Fruit fly (Drosophila melanogaster): ENCODE results near the gene Smr.

The Smr gene

DNA sequence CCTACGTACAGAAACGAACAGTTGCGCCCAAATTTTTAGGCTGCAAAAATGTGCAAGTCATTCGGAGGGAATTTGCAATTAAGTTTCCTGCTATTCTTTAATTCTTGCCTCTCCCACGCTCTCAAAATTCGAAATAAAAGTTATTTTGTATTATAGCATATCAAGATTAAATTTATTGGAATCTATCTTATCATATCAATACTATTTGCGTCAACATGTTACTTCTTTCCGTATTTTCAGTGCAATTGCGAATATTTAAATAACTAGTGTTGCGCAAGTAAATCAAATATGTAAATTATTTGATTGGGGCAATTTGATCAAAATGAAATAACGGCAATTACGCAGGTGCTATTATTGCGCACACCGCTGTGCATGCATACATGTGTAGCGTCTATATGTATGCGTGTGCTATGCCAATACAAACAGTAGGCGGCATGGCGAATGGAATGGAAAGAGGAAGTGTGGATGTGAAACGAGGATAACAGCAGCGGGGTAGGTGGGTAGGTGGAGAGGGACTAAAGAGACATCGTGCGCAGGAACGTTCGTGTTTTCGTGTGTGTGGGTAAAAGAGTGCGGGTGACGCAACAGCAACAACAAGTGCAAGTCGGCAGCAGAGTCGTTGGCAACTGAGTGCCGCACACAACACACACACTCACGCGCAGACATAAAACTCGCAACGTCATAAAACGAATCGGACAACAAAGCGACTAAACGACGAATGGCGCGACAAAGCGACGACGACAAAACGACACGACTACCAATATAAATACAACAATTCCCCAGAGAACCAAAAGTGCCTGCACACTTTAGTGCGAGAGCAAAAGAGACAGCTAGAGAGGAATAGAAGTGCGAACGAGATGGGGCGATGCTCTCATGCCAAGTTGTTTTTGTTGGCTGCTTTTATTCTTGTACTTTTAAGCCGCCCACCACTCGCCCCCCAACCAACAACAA lies 6.7 kb downstream of the Smr start (continued):
- TF ChIP-seq Adf1 (GFP tag; IDR thresholded peaks at IDR 0.05) (peak; percentile 85), MTF-1 (GFP tag; optimal IDR thresholded peaks at IDR 0.05; ENCODE audit: borderline replicate concordance) (peak; percentile 47), fu2 (GFP tag; optimal IDR thresholded peaks at IDR 0.05) (peak; percentile 89), kni (GFP tag; optimal IDR thresholded peaks at IDR 0.05) (peak; percentile 81), Xrp1 (GFP tag; IDR thresholded peaks at IDR 0.05) (peak; percentile 77), jing (GFP tag; optimal IDR thresholded peaks at IDR 0.05) (peak; percentile 90), BEAF-32 (GFP tag; optimal IDR thresholded peaks at IDR 0.05) (peak; percentile 28), D (optimal IDR thresholded peaks at IDR 0.05) (peak; percentile 2), D (GFP tag; optimal IDR thresholded peaks at IDR 0.05) (peak; percentile 95), CG3995 (GFP tag; optimal IDR thresholded peaks at IDR 0.05) (peak; percentile 78), ind (GFP tag; optimal IDR thresholded peaks at IDR 0.05) (peak; percentile 93), CG32772 (GFP tag; IDR thresholded peaks at IDR 0.05) (peak; percentile 76), CG16815 (GFP tag; optimal IDR thresholded peaks at IDR 0.05) (peak; percentile 98), row (GFP tag; IDR thresholded peaks at IDR 0.05) (peak; percentile 88), oc (tag; optimal IDR thresholded peaks at IDR 0.05) (peak; percentile 39), gcm2 (GFP tag; optimal IDR thresholded peaks at IDR 0.05) (peak; percentile 79), bbx (GFP tag; IDR thresholded peaks at IDR 0.05; ENCODE audit: partially characterized antibody) (no peak), CG17612 (GFP tag; IDR thresholded peaks at IDR 0.05) (peak; percentile 51; the same call in 1 of the 2 replicates), CG17359 (tag; optimal IDR thresholded peaks at IDR 0.05) (peak; percentile 89), CG42726 (GFP tag; IDR thresholded peaks at IDR 0.05; ENCODE audit: partially characterized antibody) (no peak), jumu (GFP tag; optimal IDR thresholded peaks at IDR 0.05) (peak; percentile 87), fd3F (GFP tag; optimal IDR thresholded peaks at IDR 0.05) (peak; percentile 92), zen (tag; optimal IDR thresholded peaks at IDR 0.05) (peak; percentile 88), Dip2 (GFP tag; IDR thresholded peaks at IDR 0.05) (no peak; the same call in 1 of the 2 replicates)

DNA sequence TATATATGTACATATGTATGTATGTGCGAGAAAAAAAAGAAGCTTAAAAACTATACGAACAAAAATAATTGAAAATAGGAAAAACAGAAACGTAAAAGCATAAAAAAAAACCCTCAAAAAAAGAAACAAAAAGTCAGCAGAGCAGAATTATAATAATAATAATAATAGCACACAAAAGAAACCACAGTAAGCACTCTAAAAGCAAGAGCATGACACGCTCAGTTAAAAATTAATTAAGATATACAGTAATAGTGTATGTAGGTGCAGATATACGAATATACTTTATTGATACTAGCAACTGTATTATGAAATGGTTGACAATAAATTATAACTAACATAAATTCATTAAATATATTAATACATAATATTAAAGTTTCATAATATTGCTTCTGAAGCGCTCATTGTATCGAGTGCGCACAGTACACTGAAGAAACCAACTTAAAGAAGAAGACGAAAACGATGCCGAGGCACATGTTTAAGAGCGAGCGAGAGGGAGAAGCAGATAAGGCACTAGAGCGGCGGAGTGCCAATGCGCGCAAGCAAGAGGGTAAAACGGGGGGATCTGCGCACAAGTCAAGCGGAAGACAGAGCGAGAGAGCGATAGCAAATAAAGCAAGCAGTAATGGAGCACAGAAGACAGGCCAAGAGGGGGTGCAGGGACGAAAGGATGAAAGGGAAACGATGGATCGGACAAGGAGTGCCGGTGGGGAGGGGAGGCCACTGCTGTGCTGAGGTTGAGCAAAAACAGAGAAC lies 7.5 kb downstream of the Smr start:
- TF ChIP-seq CG5245 (GFP tag; optimal IDR thresholded peaks at IDR 0.05), result peak; percentile 32
- TF ChIP-seq rib (GFP tag; IDR thresholded peaks at IDR 0.05), result peak; percentile 84; the same call in 1 of the 2 replicates
- peak; percentile 14 for TF ChIP-seq YL-1 (GFP tag; optimal IDR thresholded peaks at IDR 0.05)
- peak; percentile 89 for TF ChIP-seq CG10209 (GFP tag; optimal IDR thresholded peaks at IDR 0.05)
- peak; percentile 58 for TF ChIP-seq CG10274 (GFP tag; optimal IDR thresholded peaks at IDR 0.05)
- TF ChIP-seq kay (GFP tag; optimal IDR thresholded peaks at IDR 0.05), result peak; percentile 53
- TF ChIP-seq Lpt (GFP tag; optimal IDR thresholded peaks at IDR 0.05), result peak; percentile 79
- peak; percentile 87 for TF ChIP-seq CG4730 (GFP tag; IDR thresholded peaks at IDR 0.05)
- TF ChIP-seq Atf3 (GFP tag; optimal IDR thresholded peaks at IDR 0.05), result no peak
- TF ChIP-seq Hsf (GFP tag; optimal IDR thresholded peaks at IDR 0.05), result no peak
- peak; percentile 88 for TF ChIP-seq salm (tag; optimal IDR thresholded peaks at IDR 0.05)
- peak; percentile 91 for TF ChIP-seq nmo (GFP tag; optimal IDR thresholded peaks at IDR 0.05)
- no peak for TF ChIP-seq Antp (GFP tag; optimal IDR thresholded peaks at IDR 0.05)
- TF ChIP-seq CG4328 (GFP tag; optimal IDR thresholded peaks at IDR 0.05), result peak; percentile 87
- TF ChIP-seq Ptx1 (GFP tag; IDR thresholded peaks at IDR 0.05), result peak; percentile 93
- peak; percentile 80 for TF ChIP-seq wor (GFP tag; IDR thresholded peaks at IDR 0.05)
- TF ChIP-seq CG10654 (GFP tag; optimal IDR thresholded peaks at IDR 0.05), result peak; percentile 76
- TF ChIP-seq CG13894 (tag; optimal IDR thresholded peaks at IDR 0.05), result peak; percentile 93
- TF ChIP-seq MESR4 (GFP tag; optimal IDR thresholded peaks at IDR 0.05), result no peak
- TF ChIP-seq danr (GFP tag; IDR thresholded peaks at IDR 0.05), result peak; percentile 81
- no peak for TF ChIP-seq CG3838 (GFP tag; optimal IDR thresholded peaks at IDR 0.05)
- TF ChIP-seq CG1792 (GFP tag; optimal IDR thresholded peaks at IDR 0.05), result no peak
- TF ChIP-seq h (optimal IDR thresholded peaks at IDR 0.05), result no peak
- peak; percentile 92 for TF ChIP-seq gcm (GFP tag; optimal IDR thresholded peaks at IDR 0.05)
